Fruit fly (Drosophila melanogaster): Measurements from ENCODE around the gene CG31115.

The CG31115 gene

DNA sequence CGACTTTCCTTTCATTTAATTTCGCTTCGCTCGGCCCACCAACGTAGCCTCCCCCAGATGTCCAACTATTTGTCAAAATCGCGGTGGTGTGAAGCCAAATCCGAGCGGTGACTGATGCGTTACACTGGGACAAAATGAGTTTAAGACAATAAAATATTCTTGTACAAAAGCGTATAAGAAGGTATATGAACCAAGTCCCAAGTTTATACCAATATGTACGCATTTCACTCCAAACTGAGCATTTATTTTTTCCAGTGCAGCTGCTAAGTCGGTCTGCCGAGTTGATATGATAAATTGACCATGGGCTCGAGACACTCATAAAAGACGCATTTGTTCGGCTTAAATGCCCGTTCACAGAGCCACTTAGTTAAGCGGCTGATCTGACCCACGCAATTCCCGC is 32.0 kb upstream of the CG31115 start (continued):
- no peak for TF ChIP-seq Poxn (GFP tag; IDR thresholded peaks at IDR 0.05)
- no peak for TF ChIP-seq CG13123 (GFP tag; optimal IDR thresholded peaks at IDR 0.05)
- TF ChIP-seq CG10321 (GFP tag; IDR thresholded peaks at IDR 0.05) = 0 out of 2 replicates have a peak, but pooled peaks have one; percentile 18
- peak; percentile 30 for TF ChIP-seq CG12155 (GFP tag; optimal IDR thresholded peaks at IDR 0.05)
- TF ChIP-seq H2.0 (GFP tag; IDR thresholded peaks at IDR 0.05) = peak; percentile 72
- peak; percentile 7 for TF ChIP-seq shn (GFP tag; optimal IDR thresholded peaks at IDR 0.05)
- no peak for TF ChIP-seq eve (GFP tag; optimal IDR thresholded peaks at IDR 0.05)
- no peak for TF ChIP-seq sima (GFP tag; optimal IDR thresholded peaks at IDR 0.05)
- no peak for TF ChIP-seq CG11696 (GFP tag; IDR thresholded peaks at IDR 0.05)
- TF ChIP-seq ase (GFP tag; IDR thresholded peaks at IDR 0.05) = 0 out of 3 replicates have a peak, but pooled peaks have one; percentile 37
- TF ChIP-seq CG16863 (GFP tag; optimal IDR thresholded peaks at IDR 0.05) = peak; percentile 42
- TF ChIP-seq CG30431 (GFP tag; optimal IDR thresholded peaks at IDR 0.05) = peak; percentile 39
- peak; percentile 76 for TF ChIP-seq Ptx1 (GFP tag; IDR thresholded peaks at IDR 0.05)
- 0 out of 2 replicates have a peak, but pooled peaks have one; percentile 22 for TF ChIP-seq ssp (GFP tag; IDR thresholded peaks at IDR 0.05)
- TF ChIP-seq row (GFP tag; IDR thresholded peaks at IDR 0.05) = peak; percentile 71
- peak; percentile 63 for TF ChIP-seq tin (GFP tag; optimal IDR thresholded peaks at IDR 0.05)
- TF ChIP-seq CG14014 (GFP tag; IDR thresholded peaks at IDR 0.05) = no peak
- peak; percentile 68 for TF ChIP-seq stc (GFP tag; IDR thresholded peaks at IDR 0.05)
- no peak for TF ChIP-seq exex (tag; optimal IDR thresholded peaks at IDR 0.05)
- TF ChIP-seq chm (GFP tag; IDR thresholded peaks at IDR 0.05) = peak; percentile 31; the same call in 1 of the 2 replicates
- TF ChIP-seq Dfd (GFP tag; optimal IDR thresholded peaks at IDR 0.05) = no peak
- TF ChIP-seq Mad (GFP tag; optimal IDR thresholded peaks at IDR 0.05) = peak; percentile 53
- peak; percentile 23 for TF ChIP-seq Antp (GFP tag; optimal IDR thresholded peaks at IDR 0.05)
- TF ChIP-seq fu2 (GFP tag; optimal IDR thresholded peaks at IDR 0.05) = no peak
- peak; percentile 44 for TF ChIP-seq CG12942 (GFP tag; optimal IDR thresholded peaks at IDR 0.05)
- peak; percentile 76 for TF ChIP-seq lmd (GFP tag; IDR thresholded peaks at IDR 0.05)
- TF ChIP-seq Awh (GFP tag; IDR thresholded peaks at IDR 0.05) = 0 out of 2 replicates have a peak, but pooled peaks have one; percentile 10
- peak; percentile 1 for TF ChIP-seq CG7987 (GFP tag; optimal IDR thresholded peaks at IDR 0.05)
- TF ChIP-seq CG9817 (tag; optimal IDR thresholded peaks at IDR 0.05) = peak; percentile 32
- TF ChIP-seq Dll (GFP tag; IDR thresholded peaks at IDR 0.05; ENCODE audit: partially characterized antibody) = no peak
- TF ChIP-seq CG10267 (tag; optimal IDR thresholded peaks at IDR 0.05) = peak; percentile 24
- TF ChIP-seq CG34422 (GFP tag; IDR thresholded peaks at IDR 0.05) = 0 out of 3 replicates have a peak, but pooled peaks have one; percentile 17
- peak; percentile 66 for TF ChIP-seq bab2 (GFP tag; optimal IDR thresholded peaks at IDR 0.05)
- TF ChIP-seq dysf (GFP tag; IDR thresholded peaks at IDR 0.05) = peak; percentile 79
- TF ChIP-seq pum (GFP tag; optimal IDR thresholded peaks at IDR 0.05) = peak; percentile 9
- TF ChIP-seq hkb (optimal IDR thresholded peaks at IDR 0.05) = no peak
- peak; percentile 10; the same call in 1 of the 2 replicates for TF ChIP-seq hkb (GFP tag; IDR thresholded peaks at IDR 0.05)
- no peak for TF ChIP-seq CG18476 (GFP tag; optimal IDR thresholded peaks at IDR 0.05)
- TF ChIP-seq CG6765 (GFP tag; optimal IDR thresholded peaks at IDR 0.05) = no peak
- TF ChIP-seq cwo (GFP tag; optimal IDR thresholded peaks at IDR 0.05) = peak; percentile 51
- TF ChIP-seq lola (GFP tag; optimal IDR thresholded peaks at IDR 0.05) = peak in 1 of 3 experiments; percentile 28
- no peak for TF ChIP-seq C15 (GFP tag; IDR thresholded peaks at IDR 0.05)
- TF ChIP-seq unpg (GFP tag; optimal IDR thresholded peaks at IDR 0.05) = peak; percentile 46
- TF ChIP-seq CG4730 (GFP tag; IDR thresholded peaks at IDR 0.05) = peak; percentile 31; the same call in 1 of the 2 replicates
- no peak for TF ChIP-seq corto (GFP tag; optimal IDR thresholded peaks at IDR 0.05)
- TF ChIP-seq ERR (GFP tag; optimal IDR thresholded peaks at IDR 0.05) = no peak
- TF ChIP-seq prd (optimal IDR thresholded peaks at IDR 0.05) = no peak
- peak; percentile 71; the same call in 2 of the 3 replicates for TF ChIP-seq prd (GFP tag; IDR thresholded peaks at IDR 0.05)
- TF ChIP-seq Camta (GFP tag; optimal IDR thresholded peaks at IDR 0.05) = peak; percentile 50
- TF ChIP-seq CG12391 (tag; optimal IDR thresholded peaks at IDR 0.05) = peak; percentile 54
- TF ChIP-seq Lpt (GFP tag; optimal IDR thresholded peaks at IDR 0.05) = no peak
- TF ChIP-seq CG12219 (GFP tag; optimal IDR thresholded peaks at IDR 0.05) = peak; percentile 49
